Fruit fly (Drosophila melanogaster) whole organism, embryonic: Measurements from ENCODE around the gene Atx-1.

Experiments
- Ada2b ChIP-seq: fragments of 200-800 bp; sonication (Bioruptor generic); IDR thresholded peaks from 2 replicates; pipeline ENCODE4 v1.3.6; 2022; ENCODE audit warnings: missing biosample characterization, missing genetic modification characterization
- Bdp1 ChIP-seq: fragments of 200-800 bp; sonication (Bioruptor generic); optimal IDR thresholded peaks from 3 replicates; lab custom pipeline; 2016; ENCODE audit warnings: missing biosample characterization, missing genetic modification characterization
- Bgb ChIP-seq: fragments of 200-800 bp; sonication (Bioruptor generic); IDR thresholded peaks from 2 replicates; pipeline ENCODE4 v1.3.6; 2022; ENCODE audit warnings: missing biosample characterization, missing genetic modification characterization; ENCODE audit not compliant: partially characterized antibody
- BtbVII ChIP-seq: fragments of 200-800 bp; sonication (Bioruptor generic); optimal IDR thresholded peaks from 3 replicates; lab custom pipeline; 2017; ENCODE audit warnings: missing biosample characterization, mild to moderate bottlenecking, missing genetic modification characterization
- Bteb2 ChIP-seq: fragments of 200-800 bp; sonication (Bioruptor generic); optimal IDR thresholded peaks from 2 replicates; lab custom pipeline; 2016; ENCODE audit warnings: missing biosample characterization, missing genetic modification characterization
- CG10209 ChIP-seq: fragments of 200-800 bp; sonication (Bioruptor generic); optimal IDR thresholded peaks from 3 replicates; lab custom pipeline; 2017; ENCODE audit warnings: missing biosample characterization, mild to moderate bottlenecking, missing genetic modification characterization, missing genetic modification reagents
- CG12071 ChIP-seq: fragments of 200-800 bp; sonication (Bioruptor generic); optimal IDR thresholded peaks from 3 replicates; lab custom pipeline; 2018; ENCODE audit warnings: missing biosample characterization, mild to moderate bottlenecking, missing genetic modification characterization
- CG13123 ChIP-seq: fragments of 200-800 bp; sonication (Bioruptor generic); optimal IDR thresholded peaks from 2 replicates; lab custom pipeline; 2016; ENCODE audit warnings: missing biosample characterization, missing genetic modification characterization
- CG13287 ChIP-seq: fragments of 200-800 bp; sonication (Bioruptor generic); IDR thresholded peaks from 2 replicates; pipeline ENCODE4 v1.3.6; 2022; ENCODE audit warnings: missing biosample characterization, missing genetic modification characterization; ENCODE audit not compliant: partially characterized antibody
- CG14667 ChIP-seq: fragments of 200-800 bp; sonication (Bioruptor generic); IDR thresholded peaks from 2 replicates; pipeline ENCODE4 v1.3.6; 2022; ENCODE audit warnings: missing biosample characterization, missing genetic modification characterization
- CG14710 ChIP-seq: fragments of 200-800 bp; sonication (Bioruptor generic); optimal IDR thresholded peaks from 3 replicates; lab custom pipeline; 2019; ENCODE audit warnings: missing biosample characterization, mild to moderate bottlenecking, missing genetic modification characterization, moderate library complexity
- CG16779 ChIP-seq: fragments of 200-800 bp; sonication (Bioruptor generic); IDR thresholded peaks from 2 replicates; pipeline ENCODE4 v1.3.6; 2022; ENCODE audit warnings: missing biosample characterization, missing genetic modification characterization
- CG17328 ChIP-seq: fragments of 200-800 bp; sonication (Bioruptor generic); IDR thresholded peaks from 2 replicates; pipeline ENCODE4 v1.3.6; 2022; ENCODE audit warnings: missing biosample characterization, missing genetic modification characterization
- CG17359 ChIP-seq: fragments of 200-800 bp; sonication (Bioruptor generic); optimal IDR thresholded peaks from 3 replicates; lab custom pipeline; 2018; ENCODE audit warnings: missing biosample characterization, mild to moderate bottlenecking, missing genetic modification characterization, moderate library complexity
- CG30431 ChIP-seq: fragments of 200-800 bp; sonication (Bioruptor generic); optimal IDR thresholded peaks from 2 replicates; lab custom pipeline; 2017; ENCODE audit warnings: missing biosample characterization, missing genetic modification characterization
- CG34224 ChIP-seq: fragments of 200-800 bp; sonication (Bioruptor generic); IDR thresholded peaks from 3 replicates; pipeline ENCODE4 v1.3.6; 2022; ENCODE audit warnings: missing biosample characterization, missing genetic modification characterization; ENCODE audit not compliant: partially characterized antibody
- CG3838 ChIP-seq: fragments of 200-800 bp; sonication (Bioruptor generic); optimal IDR thresholded peaks from 3 replicates; lab custom pipeline; 2016; ENCODE audit warnings: missing biosample characterization, missing genetic modification characterization
- CG8388 ChIP-seq: fragments of 200-800 bp; sonication (Bioruptor generic); optimal IDR thresholded peaks from 2 replicates; lab custom pipeline; 2019; ENCODE audit warnings: missing biosample characterization, mild to moderate bottlenecking, missing genetic modification characterization, moderate library complexity
- CG9215 ChIP-seq: fragments of 200-800 bp; sonication (Bioruptor generic); IDR thresholded peaks from 2 replicates; pipeline ENCODE4 v1.3.6; 2022; ENCODE audit warnings: missing biosample characterization, missing genetic modification characterization
- CrebB ChIP-seq: fragments of 200-800 bp; sonication (Bioruptor generic); optimal IDR thresholded peaks from 3 replicates; lab custom pipeline; 2018; ENCODE audit warnings: missing biosample characterization, mild to moderate bottlenecking, missing genetic modification characterization
- ERR ChIP-seq: fragments of 200-800 bp; sonication (Bioruptor generic); optimal IDR thresholded peaks from 2 replicates; lab custom pipeline; 2016; ENCODE audit warnings: missing biosample characterization, missing genetic modification characterization
- GATAe ChIP-seq: fragments of 200-800 bp; sonication (Bioruptor generic); conservative IDR thresholded peaks from 2 replicates; pipeline ENCODE4 v1.3.6; 2022; ENCODE audit warnings: missing biosample characterization, missing genetic modification characterization
- H2.0 ChIP-seq: fragments of 200-800 bp; sonication (Bioruptor generic); IDR thresholded peaks from 2 replicates; pipeline ENCODE4 v1.3.6; 2022; ENCODE audit warnings: missing biosample characterization, missing genetic modification characterization
- Kr ChIP-seq: fragments of 200-800 bp; sonication (Bioruptor generic); optimal IDR thresholded peaks from 2 replicates; lab custom pipeline; 2017; ENCODE audit warnings: missing biosample characterization, mild to moderate bottlenecking, missing genetic modification characterization
- Poxn ChIP-seq: fragments of 200-800 bp; sonication (Bioruptor generic); IDR thresholded peaks from 2 replicates; pipeline ENCODE4 v1.3.6; 2022; ENCODE audit warnings: missing biosample characterization, missing genetic modification characterization
- Sry-δ ChIP-seq: fragments of 200-800 bp; sonication (Bioruptor generic); optimal IDR thresholded peaks from 2 replicates; lab custom pipeline; 2016; ENCODE audit warnings: missing biosample characterization, missing genetic modification characterization
- Trl ChIP-seq, 3 experiments: fragments of >200 bp in 2 of 3; fragments of 200-800 bp in 1 of 3; sonication (Bioruptor generic) in 1 of 3; optimal IDR thresholded peaks; 2 replicates in 1 of 3; 3 replicates in 2 of 3; lab custom pipeline; 2016 to 2017; ENCODE audit warnings: missing biosample characterization in 1 of 3, missing genetic modification characterization in 1 of 3
- Xrp1 ChIP-seq: fragments of 200-800 bp; sonication (Bioruptor generic); IDR thresholded peaks from 2 replicates; pipeline ENCODE4 v1.3.6; 2022; ENCODE audit warnings: missing biosample characterization, missing genetic modification characterization
- az2 ChIP-seq: fragments of 200-800 bp; sonication (Bioruptor generic); optimal IDR thresholded peaks from 3 replicates; lab custom pipeline; 2016; ENCODE audit warnings: missing biosample characterization, missing genetic modification characterization
- br ChIP-seq: fragments of >200 bp; optimal IDR thresholded peaks from 2 replicates; lab custom pipeline; 2017
- cas ChIP-seq: fragments of 200-800 bp; sonication (Bioruptor generic); IDR thresholded peaks from 2 replicates; pipeline ENCODE4 v1.3.6; 2022; ENCODE audit warnings: missing biosample characterization, missing genetic modification characterization
- corto ChIP-seq: fragments of 200-800 bp; sonication (Bioruptor generic); optimal IDR thresholded peaks from 2 replicates; lab custom pipeline; 2016; ENCODE audit warnings: missing biosample characterization, mild to moderate bottlenecking, missing genetic modification characterization, moderate library complexity
- da ChIP-seq: fragments of 200-800 bp; sonication (Bioruptor generic); optimal IDR thresholded peaks from 2 replicates; lab custom pipeline; 2016; ENCODE audit warnings: missing biosample characterization, missing genetic modification characterization
- dmrt11E ChIP-seq: fragments of 200-800 bp; sonication (Bioruptor generic); optimal IDR thresholded peaks from 3 replicates; lab custom pipeline; 2018; ENCODE audit warnings: missing biosample characterization, mild to moderate bottlenecking, missing genetic modification characterization, moderate library complexity
- dmrt99B ChIP-seq: fragments of 200-800 bp; sonication (Bioruptor generic); optimal IDR thresholded peaks from 2 replicates; lab custom pipeline; 2018; ENCODE audit warnings: missing biosample characterization, mild to moderate bottlenecking, missing genetic modification characterization, moderate library complexity
- gem ChIP-seq: fragments of 200-800 bp; sonication (Bioruptor generic); optimal IDR thresholded peaks from 2 replicates; lab custom pipeline; 2019; ENCODE audit warnings: missing biosample characterization, mild to moderate bottlenecking, missing genetic modification characterization, moderate library complexity
- grau ChIP-seq: fragments of 200-800 bp; optimal IDR thresholded peaks from 3 replicates; lab custom pipeline; 2019; ENCODE audit warnings: missing biosample characterization, mild to moderate bottlenecking, missing genetic modification characterization, moderate library complexity
- odd ChIP-seq: fragments of 200-800 bp; sonication (Bioruptor generic); optimal IDR thresholded peaks from 2 replicates; lab custom pipeline; 2017; ENCODE audit warnings: missing biosample characterization, mild to moderate bottlenecking, missing genetic modification characterization
- peb ChIP-seq: fragments of 200-800 bp; sonication (Bioruptor generic); IDR thresholded peaks from 2 replicates; pipeline ENCODE4 v1.3.6; 2022; ENCODE audit warnings: missing biosample characterization, missing genetic modification characterization
- psq ChIP-seq: fragments of 200-800 bp; sonication (Bioruptor generic); optimal IDR thresholded peaks from 2 replicates; lab custom pipeline; 2017; ENCODE audit warnings: missing biosample characterization, missing genetic modification characterization
- pzg ChIP-seq: fragments of 200-800 bp; sonication (Bioruptor generic); optimal IDR thresholded peaks from 3 replicates; lab custom pipeline; 2018; ENCODE audit warnings: missing biosample characterization, mild to moderate bottlenecking, missing genetic modification characterization, moderate library complexity
- ranshi ChIP-seq: fragments of 200-800 bp; sonication (Bioruptor generic); IDR thresholded peaks from 2 replicates; pipeline ENCODE4 v1.3.6; 2022; ENCODE audit warnings: missing biosample characterization, missing genetic modification characterization
- shn ChIP-seq: fragments of 200-800 bp; sonication (Bioruptor generic); optimal IDR thresholded peaks from 3 replicates; lab custom pipeline; 2016; ENCODE audit warnings: missing biosample characterization, missing genetic modification characterization
- sisA ChIP-seq: fragments of 200-800 bp; sonication (Bioruptor generic); IDR thresholded peaks from 2 replicates; pipeline ENCODE4 v1.3.6; 2022; ENCODE audit warnings: missing biosample characterization, missing genetic modification characterization
- so ChIP-seq: fragments of 200-800 bp; sonication (Bioruptor generic); IDR thresholded peaks from 3 replicates; pipeline ENCODE4 v1.3.6; 2022; ENCODE audit warnings: missing biosample characterization, missing genetic modification characterization
- sug ChIP-seq: fragments of 200-800 bp; optimal IDR thresholded peaks from 2 replicates; lab custom pipeline; 2019; ENCODE audit warnings: missing biosample characterization, mild to moderate bottlenecking, missing genetic modification characterization, moderate library complexity
- tio ChIP-seq: fragments of 200-800 bp; sonication (Bioruptor generic); optimal IDR thresholded peaks from 2 replicates; lab custom pipeline; 2017; ENCODE audit warnings: missing biosample characterization, missing genetic modification characterization, inconsistent platforms
- tll ChIP-seq, 2 experiments: fragments of 200-800 bp in 1 of 2; fragments of >200 bp in 1 of 2; sonication (Bioruptor generic) in 1 of 2; optimal IDR thresholded peaks; 2 replicates each; lab custom pipeline; 2017 to 2019; ENCODE audit warnings: missing biosample characterization in 2 of 2, missing genetic modification characterization in 2 of 2, mild to moderate bottlenecking in 1 of 2, moderate library complexity in 1 of 2
- tup ChIP-seq: fragments of 200-800 bp; sonication (Bioruptor generic); optimal IDR thresholded peaks from 2 replicates; lab custom pipeline; 2016; ENCODE audit warnings: missing biosample characterization, mild to moderate bottlenecking, missing genetic modification characterization, moderate library complexity
- zen ChIP-seq: fragments of 200-800 bp; sonication (Bioruptor generic); optimal IDR thresholded peaks from 3 replicates; lab custom pipeline; 2018; ENCODE audit warnings: missing biosample characterization, mild to moderate bottlenecking, missing genetic modification characterization, moderate library complexity
- zfh2 ChIP-seq: fragments of 200-800 bp; sonication (Bioruptor generic); optimal IDR thresholded peaks from 2 replicates; lab custom pipeline; 2016; ENCODE audit warnings: missing biosample characterization, missing genetic modification characterization

Gene Atx-1

dm6 chrX:6854563-6854962 is 31.6 kb downstream of the Atx-1 start (continued):
- peak; percentile 89 for TF ChIP-seq Xrp1 (GFP tag; lab: Robert Waterston, UW)
- TF ChIP-seq dmrt11E (tag; lab: Kevin White, UChicago) = peak; percentile 73
- TF ChIP-seq BtbVII (GFP tag; lab: Kevin White, UChicago) = peak; percentile 85
- peak; percentile 15 for TF ChIP-seq CrebB (tag; lab: Kevin White, UChicago)
- no peak for TF ChIP-seq Trl (optimal IDR thresholded peaks at IDR 0.05; lab: Kevin White, UChicago)
- peak; percentile 53 for TF ChIP-seq Trl (GFP tag; optimal IDR thresholded peaks at IDR 0.05; lab: Kevin White, UChicago)
- TF ChIP-seq tup (GFP tag; lab: Kevin White, UChicago) = peak; percentile 41
- peak; percentile 31 for TF ChIP-seq ERR
- TF ChIP-seq psq = peak; percentile 32
- TF ChIP-seq CG17359 (tag; lab: Kevin White, UChicago) = peak; percentile 90
- no peak for TF ChIP-seq Poxn (GFP tag; lab: Robert Waterston, UW)
- no peak for TF ChIP-seq pzg
- TF ChIP-seq Kr (GFP tag; lab: Kevin White, UChicago) = no peak
- no peak for TF ChIP-seq cas
- no peak for TF ChIP-seq CG3838 (GFP tag; lab: Kevin White, UChicago)
- TF ChIP-seq ranshi (GFP tag; lab: Robert Waterston, UW) = peak; percentile 70
- TF ChIP-seq CG34224 (GFP tag; lab: Robert Waterston, UW) = no peak
- peak; percentile 40; the same call in 1 of the 2 replicates for TF ChIP-seq CG9215 (GFP tag; lab: Robert Waterston, UW)
- TF ChIP-seq so (GFP tag; lab: Robert Waterston, UW) = peak; percentile 64
- TF ChIP-seq Sry-δ (GFP tag; lab: Kevin White, UChicago) = peak; percentile 8
- peak; percentile 25 for TF ChIP-seq sug (tag; lab: Kevin White, UChicago)
- peak; percentile 90 for TF ChIP-seq dmrt99B (tag; lab: Kevin White, UChicago)
- TF ChIP-seq H2.0 = peak; percentile 80
- no peak for TF ChIP-seq CG13287 (GFP tag; lab: Robert Waterston, UW)
- peak; percentile 7 for TF ChIP-seq Bdp1 (GFP tag; lab: Kevin White, UChicago)
- TF ChIP-seq az2 (GFP tag; lab: Kevin White, UChicago) = peak; percentile 84
- peak; percentile 67; the same call in 1 of the 2 replicates for TF ChIP-seq CG14667 (GFP tag; lab: Robert Waterston, UW)
- no peak; the same call in 1 of the 2 replicates for TF ChIP-seq GATAe (GFP tag; lab: Robert Waterston, UW)
- peak; percentile 40 for TF ChIP-seq CG13123 (GFP tag; lab: Kevin White, UChicago)
- TF ChIP-seq Ada2b = peak; percentile 85
- no peak for TF ChIP-seq CG16779 (GFP tag; lab: Robert Waterston, UW)
- TF ChIP-seq peb (GFP tag; lab: Robert Waterston, UW) = 0 out of 2 replicates have a peak, but pooled peaks have one; percentile 40
- peak; percentile 76 for TF ChIP-seq CG12071 (GFP tag; lab: Kevin White, UChicago)
- TF ChIP-seq gem (tag; lab: Kevin White, UChicago) = peak; percentile 91
- peak; percentile 43 for TF ChIP-seq zfh2 (GFP tag; lab: Kevin White, UChicago)
- TF ChIP-seq shn (GFP tag; lab: Kevin White, UChicago) = peak; percentile 15
- TF ChIP-seq CG30431 (GFP tag; lab: Kevin White, UChicago) = peak; percentile 71
- TF ChIP-seq odd (GFP tag; lab: Kevin White, UChicago) = peak; percentile 71
- TF ChIP-seq Bteb2 (GFP tag; lab: Kevin White, UChicago) = peak; percentile 70
- peak; percentile 68 for TF ChIP-seq tio (GFP tag; lab: Kevin White, UChicago)
- TF ChIP-seq zen (tag; lab: Kevin White, UChicago) = peak; percentile 51
- TF ChIP-seq grau (tag; lab: Kevin White, UChicago) = peak; percentile 87
- peak; percentile 84 for TF ChIP-seq CG8388 (GFP tag; lab: Kevin White, UChicago)
- peak; percentile 27 for TF ChIP-seq corto (GFP tag; lab: Kevin White, UChicago)
- no peak for TF ChIP-seq tll (GFP tag; optimal IDR thresholded peaks at IDR 0.05; lab: Kevin White, UChicago)
- peak; percentile 77 for TF ChIP-seq CG17328
- TF ChIP-seq da (GFP tag; lab: Kevin White, UChicago) = no peak
- peak; percentile 83 for TF ChIP-seq CG10209 (GFP tag; lab: Kevin White, UChicago)
- TF ChIP-seq CG14710 (tag; lab: Kevin White, UChicago) = peak; percentile 73
- TF ChIP-seq sisA (GFP tag; lab: Robert Waterston, UW) = peak; percentile 70
- no peak for TF ChIP-seq br
- TF ChIP-seq Bgb (GFP tag; lab: Robert Waterston, UW) = no peak
